Worm (Caenorhabditis elegans) whole organism, midembryonic: ENCODE measurements around the gene popl-5.

ENCODE experiments used
- flt-1 ChIP-seq: fragments of 200-800 bp; sonication (Bioruptor generic); IDR thresholded peaks from 2 replicates; pipeline ENCODE4 v1.3.6; 2022; ENCODE audit warnings: missing genetic modification characterization, missing compliant biosample characterization
- tab-1 ChIP-seq: fragments of 200-800 bp; sonication (Bioruptor generic); IDR thresholded peaks from 2 replicates; pipeline ENCODE4 v1.3.6; 2022; ENCODE audit warnings: missing genetic modification characterization, missing compliant biosample characterization
- ztf-23 ChIP-seq: fragments of 200-800 bp; sonication (Bioruptor generic); IDR thresholded peaks from 2 replicates; pipeline ENCODE4 v1.3.6; 2022; ENCODE audit warnings: missing genetic modification reagents, missing genetic modification characterization, missing compliant biosample characterization
- ztf-29 ChIP-seq: fragments of 200-800 bp; sonication (Bioruptor generic); IDR thresholded peaks from 2 replicates; pipeline ENCODE4 v1.3.6; 2022; ENCODE audit warnings: missing genetic modification reagents, missing genetic modification characterization, missing compliant biosample characterization

ce11 chrIII:11510120-11510519, 23.0 kb upstream of the popl-5 start:
- TF ChIP-seq ztf-23 (no peak), tab-1 (no peak), flt-1 (GFP tag; lab: Robert Waterston, UW) (no peak), ztf-29 (GFP tag; lab: Robert Waterston, UW) (no peak)
